Worm (Caenorhabditis elegans): ENCODE measurements around the gene sec-22.

Gene sec-22

ce11 chrX:1081927-1082326 is 46.6 kb downstream of the sec-22 start:
- no peak for TF ChIP-seq D1046.2 (GFP tag; IDR thresholded peaks at IDR 0.05)
- TF ChIP-seq set-16 (GFP tag; IDR thresholded peaks at IDR 0.05), result peak; percentile 22; the same call in 1 of the 2 replicates
- TF ChIP-seq daf-16 (GFP tag; optimal IDR thresholded peaks at IDR 0.05), result peak in 1 of 2 experiments; percentile 23
- no peak for TF ChIP-seq daf-16 (tag; optimal IDR thresholded peaks at IDR 0.05)
- no peak for TF ChIP-seq nhr-48 (tag; optimal IDR thresholded peaks at IDR 0.05)
- TF ChIP-seq hlh-11 (tag; optimal IDR thresholded peaks at IDR 0.05), result peak; percentile 24
- TF ChIP-seq F44E2.7 (GFP tag; IDR thresholded peaks at IDR 0.05), result 0 out of 2 replicates have a peak, but pooled peaks have one; percentile 34
- peak; percentile 8 for TF ChIP-seq mes-2 (tag; optimal IDR thresholded peaks at IDR 0.05; ENCODE audit: poor library complexity, severe bottlenecking)
- TF ChIP-seq mxl-3 (GFP tag; optimal IDR thresholded peaks at IDR 0.05), result peak; percentile 19
- TF ChIP-seq duxl-1 (tag; optimal IDR thresholded peaks at IDR 0.05; ENCODE audit: poor library complexity), result no peak

- TF ChIP-seq aha-1 (tag) (peak; percentile 6), unc-62 (GFP tag; optimal IDR thresholded peaks at IDR 0.05 in 1 of 2) (peak in 1 of 2 experiments; percentile 96), unc-62 (tag; optimal IDR thresholded peaks at IDR 0.05) (no peak), daf-16 (GFP tag; optimal IDR thresholded peaks at IDR 0.05) (no peak), daf-16 (tag; optimal IDR thresholded peaks at IDR 0.05) (no peak)
These were observed 49.7 kb downstream of the sec-22 start for ce11 chrX:1085000-1085399.

ce11 chrX:1086406-1086897 is 51.1 kb downstream of the sec-22 start:
- TF ChIP-seq aha-1 (tag) (no peak), mep-1 (tag; optimal IDR thresholded peaks at IDR 0.05) (peak; percentile 13), lsy-2 (tag; optimal IDR thresholded peaks at IDR 0.05) (peak in 1 of 2 experiments; percentile 21), unc-62 (GFP tag; optimal IDR thresholded peaks at IDR 0.05 in 1 of 2) (peak in 1 of 2 experiments; percentile 10), unc-62 (tag; optimal IDR thresholded peaks at IDR 0.05) (no peak)

All from whole organism, L4 larva.